Worm (Caenorhabditis elegans) whole organism, young adult: ENCODE data around the gene inft-2.

Experiments
- B0336.3 ChIP-seq: fragments of 200-800 bp; sonication (Bioruptor generic); IDR thresholded peaks from 2 replicates; pipeline ENCODE4 v1.3.6; 2022; ENCODE audit warnings: missing genetic modification characterization, missing compliant biosample characterization
- C17E4.6 ChIP-seq: fragments of 200-800 bp; sonication (Bioruptor generic); IDR thresholded peaks from 2 replicates; pipeline ENCODE4 v1.3.6; 2022; ENCODE audit warnings: missing genetic modification reagents, missing genetic modification characterization, missing compliant biosample characterization
- F22D6.2 ChIP-seq: sonication (generic microtip); optimal IDR thresholded peaks from 2 replicates; lab custom pipeline; 2016; ENCODE audit warnings: mild to moderate bottlenecking, missing genetic modification characterization, missing compliant biosample characterization
- F39B2.1 ChIP-seq: fragments of 200-800 bp; sonication (Bioruptor generic); IDR thresholded peaks from 2 replicates; pipeline ENCODE4 v1.3.6; 2022; ENCODE audit warnings: missing genetic modification reagents, missing genetic modification characterization, missing compliant biosample characterization
- F52B5.7 ChIP-seq: sonication (generic microtip); optimal IDR thresholded peaks from 2 replicates; lab custom pipeline; 2016; ENCODE audit warnings: mild to moderate bottlenecking, missing genetic modification characterization, missing compliant biosample characterization
- F55B11.4 ChIP-seq: sonication (generic microtip); optimal IDR thresholded peaks from 2 replicates; lab custom pipeline; 2016; ENCODE audit warnings: missing compliant biosample characterization, missing genetic modification characterization, borderline replicate concordance; ENCODE audit not compliant: insufficient read depth
- F57C9.4 ChIP-seq: sonication (generic microtip); optimal IDR thresholded peaks from 2 replicates; lab custom pipeline; 2017; ENCODE audit warnings: mild to moderate bottlenecking, missing genetic modification characterization, missing compliant biosample characterization
- T07F8.4 ChIP-seq: sonication (generic microtip); optimal IDR thresholded peaks from 2 replicates; lab custom pipeline; 2016; ENCODE audit warnings: mild to moderate bottlenecking, missing genetic modification characterization, moderate library complexity, missing compliant biosample characterization
- Y56A3A.18 ChIP-seq: fragments of 200-800 bp; sonication (Bioruptor generic); IDR thresholded peaks from 2 replicates; pipeline ENCODE4 v1.3.6; 2022; ENCODE audit warnings: missing genetic modification reagents, missing genetic modification characterization, missing compliant biosample characterization
- Y79H2A.3 ChIP-seq: fragments of 200-800 bp; sonication (Bioruptor generic); conservative IDR thresholded peaks from 2 replicates; pipeline ENCODE4 v1.3.6; 2022; ENCODE audit warnings: missing genetic modification reagents, missing genetic modification characterization, missing compliant biosample characterization
- akir-1 ChIP-seq: fragments of 200-800 bp; sonication (Bioruptor generic); optimal IDR thresholded peaks from 2 replicates; lab custom pipeline; 2018; ENCODE audit warnings: mild to moderate bottlenecking, missing genetic modification characterization, moderate library complexity, missing compliant biosample characterization
- attf-3 ChIP-seq: fragments of 200-800 bp; sonication (Bioruptor generic); conservative IDR thresholded peaks from 2 replicates; pipeline ENCODE4 v1.3.6; 2022; ENCODE audit warnings: missing genetic modification reagents, missing genetic modification characterization, missing compliant biosample characterization
- attf-5 ChIP-seq: fragments of 200-800 bp; sonication (Bioruptor generic); optimal IDR thresholded peaks from 2 replicates; lab custom pipeline; 2018; ENCODE audit warnings: mild to moderate bottlenecking, missing genetic modification characterization, missing compliant biosample characterization
- attf-6 ChIP-seq: fragments of 200-800 bp; sonication (Bioruptor generic); IDR thresholded peaks from 2 replicates; pipeline ENCODE4 v1.3.6; 2022; ENCODE audit warnings: missing genetic modification reagents, missing genetic modification characterization, missing compliant biosample characterization
- bed-2 ChIP-seq: fragments of 200-800 bp; sonication (Bioruptor generic); IDR thresholded peaks from 2 replicates; pipeline ENCODE4 v1.3.6; 2022; ENCODE audit warnings: missing genetic modification reagents, missing genetic modification characterization, missing compliant biosample characterization
- cebp-1 ChIP-seq, 2 experiments: fragments of 200-800 bp in 1 of 2; sonication (Bioruptor generic) in 1 of 2; sonication (generic microtip) in 1 of 2; IDR thresholded peaks in 1 of 2; optimal IDR thresholded peaks in 1 of 2; 2 replicates each; pipeline versions ENCODE4 v1.3.6 to Lab custom; 2017 to 2022; ENCODE audit warnings: missing compliant biosample characterization in 2 of 2, missing genetic modification characterization in 2 of 2, mild to moderate bottlenecking in 1 of 2, missing genetic modification reagents in 1 of 2, moderate library complexity in 1 of 2
- ceh-27 ChIP-seq: fragments of 200-800 bp; sonication (Bioruptor generic); optimal IDR thresholded peaks from 2 replicates; lab custom pipeline; 2018; ENCODE audit warnings: mild to moderate bottlenecking, missing genetic modification characterization, moderate library complexity, missing compliant biosample characterization
- ceh-79 ChIP-seq: sonication (generic microtip); optimal IDR thresholded peaks from 2 replicates; lab custom pipeline; 2017; ENCODE audit warnings: mild to moderate bottlenecking, missing genetic modification characterization, missing compliant biosample characterization
- dpff-1 ChIP-seq: sonication (generic microtip); optimal IDR thresholded peaks from 2 replicates; lab custom pipeline; 2017; ENCODE audit warnings: mild to moderate bottlenecking, missing genetic modification characterization, missing compliant biosample characterization
- efl-1 ChIP-seq: fragments of 150-350 bp; optimal IDR thresholded peaks from 2 replicates; lab custom pipeline; 2014; ENCODE audit warnings: missing biosample characterization, missing genetic modification reagents, missing genetic modification characterization
- egl-44 ChIP-seq: fragments of 200-800 bp; sonication (Bioruptor generic); IDR thresholded peaks from 2 replicates; pipeline ENCODE4 v1.3.6; 2022; ENCODE audit warnings: missing genetic modification reagents, missing genetic modification characterization, missing compliant biosample characterization
- ets-4 ChIP-seq: fragments of 200-800 bp; sonication (Bioruptor generic); optimal IDR thresholded peaks from 2 replicates; lab custom pipeline; 2018; ENCODE audit warnings: mild to moderate bottlenecking, missing genetic modification characterization, missing compliant biosample characterization
- fkh-3 ChIP-seq: sonication (generic microtip); optimal IDR thresholded peaks from 2 replicates; lab custom pipeline; 2016; ENCODE audit warnings: mild to moderate bottlenecking, missing genetic modification characterization, missing compliant biosample characterization
- hmg-1.2 ChIP-seq: fragments of 200-800 bp; sonication (Bioruptor generic); IDR thresholded peaks from 2 replicates; pipeline ENCODE4 v1.3.6; 2022; ENCODE audit warnings: missing genetic modification reagents, missing genetic modification characterization, missing compliant biosample characterization
- lin-26 ChIP-seq: fragments of 200-800 bp; sonication (Bioruptor generic); IDR thresholded peaks from 2 replicates; pipeline ENCODE4 v1.3.6; 2022; ENCODE audit warnings: missing genetic modification reagents, missing genetic modification characterization, missing compliant biosample characterization
- lin-35 ChIP-seq, 3 experiments: fragments of 150-350 bp in 2 of 3; sonication (generic microtip) in 1 of 3; optimal IDR thresholded peaks; 2 replicates each; lab custom pipeline; 2014 to 2018; ENCODE audit warnings: missing biosample characterization in 3 of 3, missing genetic modification characterization in 3 of 3, missing genetic modification reagents in 3 of 3
- lin-40 ChIP-seq: sonication (generic microtip); optimal IDR thresholded peaks from 2 replicates; lab custom pipeline; 2016; ENCODE audit warnings: missing genetic modification characterization, mild to moderate bottlenecking, missing compliant biosample characterization, missing genotype, missing genetic modification reagents
- lin-54 ChIP-seq: fragments of 200-800 bp; sonication (Bioruptor generic); optimal IDR thresholded peaks from 2 replicates; lab custom pipeline; 2018; ENCODE audit warnings: mild to moderate bottlenecking, missing genetic modification characterization, missing compliant biosample characterization
- madf-6 ChIP-seq: fragments of 200-800 bp; sonication (Bioruptor generic); IDR thresholded peaks from 2 replicates; pipeline ENCODE4 v1.3.6; 2022; ENCODE audit warnings: missing genetic modification reagents, missing genetic modification characterization, missing compliant biosample characterization
- mes-4 ChIP-seq: sonication (generic microtip); optimal IDR thresholded peaks from 2 replicates; lab custom pipeline; 2016; ENCODE audit warnings: missing genotype, missing genetic modification characterization, missing compliant biosample characterization
- pbrm-1 ChIP-seq: fragments of 200-800 bp; sonication (Bioruptor generic); IDR thresholded peaks from 2 replicates; pipeline ENCODE4 v1.3.6; 2022; ENCODE audit warnings: missing genetic modification reagents, missing genetic modification characterization, missing compliant biosample characterization
- sdz-38 ChIP-seq: sonication (generic microtip); optimal IDR thresholded peaks from 2 replicates; lab custom pipeline; 2016; ENCODE audit warnings: missing genotype, missing genetic modification characterization, missing compliant biosample characterization
- tlf-1 ChIP-seq: fragments of 200-800 bp; sonication (Bioruptor generic); optimal IDR thresholded peaks from 2 replicates; lab custom pipeline; 2018; ENCODE audit warnings: mild to moderate bottlenecking, missing genetic modification characterization, missing compliant biosample characterization
- ztf-28 ChIP-seq: fragments of 200-800 bp; sonication (Bioruptor generic); IDR thresholded peaks from 2 replicates; pipeline ENCODE4 v1.3.6; 2022; ENCODE audit warnings: missing genetic modification reagents, missing genetic modification characterization, missing compliant biosample characterization
- ztf-3 ChIP-seq: fragments of 200-800 bp; sonication (Bioruptor generic); optimal IDR thresholded peaks from 2 replicates; lab custom pipeline; 2018; ENCODE audit warnings: mild to moderate bottlenecking, missing genetic modification characterization, missing compliant biosample characterization
- ztf-6 ChIP-seq: fragments of 200-800 bp; sonication (Bioruptor generic); IDR thresholded peaks from 2 replicates; pipeline ENCODE4 v1.3.6; 2022; ENCODE audit warnings: missing genetic modification reagents, missing genetic modification characterization, missing compliant biosample characterization

Gene inft-2

ce11 chrV:13028871-13029270, 26.8 kb downstream of the inft-2 start:
- TF ChIP-seq ceh-79 (tag; lab: Kevin White, UChicago) (no peak), Y79H2A.3 (GFP tag; lab: Robert Waterston, UW) (no peak)

DNA sequence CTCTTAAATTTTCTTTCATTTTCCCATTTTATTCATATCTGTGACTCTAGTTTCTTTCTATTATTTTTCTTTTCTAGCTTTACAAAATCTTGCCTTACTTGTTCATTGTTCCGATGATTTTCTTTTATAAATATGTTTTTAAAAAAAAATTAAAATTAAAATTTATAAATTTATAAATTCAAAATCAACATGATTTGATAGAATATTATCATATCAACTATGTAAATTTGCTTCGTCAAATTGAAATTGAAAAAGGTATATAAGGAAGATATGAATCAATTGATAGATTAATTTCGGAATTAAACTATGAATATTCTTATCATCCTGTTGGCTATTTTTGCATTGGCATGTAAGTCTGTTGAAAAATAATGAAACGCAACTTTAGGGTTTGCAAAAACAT, 31.1 kb downstream of the inft-2 start, which contains the start of gene W07G4.1:
Gene W07G4.1 (plus strand): TSS at position 301 of the 400 bp plus-strand sequence.
- TF ChIP-seq F22D6.2 (tag; lab: Kevin White, UChicago): no peak
- TF ChIP-seq efl-1 (GFP tag; lab: Kevin White, UChicago): no peak
- TF ChIP-seq madf-6: no peak
- TF ChIP-seq lin-40: no peak
- no peak for TF ChIP-seq F57C9.4
- TF ChIP-seq akir-1 (GFP tag; lab: Kevin White, UChicago): no peak
- no peak for TF ChIP-seq cebp-1 (GFP tag; IDR thresholded peaks at IDR 0.05; lab: Robert Waterston, UW)
- no peak for TF ChIP-seq cebp-1 (tag; optimal IDR thresholded peaks at IDR 0.05; lab: Kevin White, UChicago)
- no peak for TF ChIP-seq pbrm-1 (GFP tag; lab: Robert Waterston, UW)
- no peak for TF ChIP-seq attf-3 (GFP tag; lab: Robert Waterston, UW)
- no peak for TF ChIP-seq sdz-38
- no peak for TF ChIP-seq ztf-28 (GFP tag; lab: Robert Waterston, UW)
- TF ChIP-seq bed-2 (GFP tag; lab: Robert Waterston, UW): no peak
- no peak for TF ChIP-seq egl-44 (GFP tag; lab: Robert Waterston, UW)
- no peak for TF ChIP-seq lin-54
- TF ChIP-seq mes-4: no peak
- no peak for TF ChIP-seq ceh-27
- TF ChIP-seq ztf-6 (GFP tag; lab: Robert Waterston, UW): no peak
- no peak for TF ChIP-seq tlf-1 (GFP tag; lab: Kevin White, UChicago)
- TF ChIP-seq attf-5 (GFP tag; lab: Kevin White, UChicago): no peak
- TF ChIP-seq lin-26 (GFP tag; lab: Robert Waterston, UW): no peak
- TF ChIP-seq, all 124 proteins: peak for 0

- TF ChIP-seq hmg-1.2 (GFP tag; lab: Robert Waterston, UW): no peak
- TF ChIP-seq efl-1 (GFP tag; lab: Kevin White, UChicago): no peak
- no peak for TF ChIP-seq B0336.3 (GFP tag; lab: Robert Waterston, UW)
- TF ChIP-seq C17E4.6 (GFP tag; lab: Robert Waterston, UW): no peak
- TF ChIP-seq ztf-3 (GFP tag; lab: Kevin White, UChicago): no peak
- TF ChIP-seq F39B2.1 (GFP tag; lab: Robert Waterston, UW): no peak
- TF ChIP-seq fkh-3 (tag; lab: Kevin White, UChicago): no peak
- no peak for TF ChIP-seq ets-4 (GFP tag; lab: Kevin White, UChicago)
- no peak for TF ChIP-seq F52B5.7 (tag; lab: Kevin White, UChicago)
- TF ChIP-seq attf-6 (GFP tag; lab: Robert Waterston, UW): no peak
- no peak for TF ChIP-seq T07F8.4 (tag; lab: Kevin White, UChicago)
- TF ChIP-seq F55B11.4 (tag; lab: Kevin White, UChicago): no peak
- no peak for TF ChIP-seq Y56A3A.18
- TF ChIP-seq bed-2 (GFP tag; lab: Robert Waterston, UW): no peak
- no peak for TF ChIP-seq dpff-1 (tag; lab: Kevin White, UChicago)
- no peak for TF ChIP-seq lin-35 (GFP tag; optimal IDR thresholded peaks at IDR 0.05; lab: Kevin White, UChicago)
- no peak for TF ChIP-seq lin-40
Observed at ce11 chrV:13034604-13035003, 32.5 kb downstream of the inft-2 start, which contains the start of gene W07G4.7. Gene W07G4.7, minus strand, starts transcription at chrV:13034704.
